Fruit fly (Drosophila melanogaster): ENCODE results near the gene Cyp28a5.
A peak's percentile ranks its signal among the peaks of the same experiment; 100 is the strongest.

Gene Cyp28a5

DNA sequence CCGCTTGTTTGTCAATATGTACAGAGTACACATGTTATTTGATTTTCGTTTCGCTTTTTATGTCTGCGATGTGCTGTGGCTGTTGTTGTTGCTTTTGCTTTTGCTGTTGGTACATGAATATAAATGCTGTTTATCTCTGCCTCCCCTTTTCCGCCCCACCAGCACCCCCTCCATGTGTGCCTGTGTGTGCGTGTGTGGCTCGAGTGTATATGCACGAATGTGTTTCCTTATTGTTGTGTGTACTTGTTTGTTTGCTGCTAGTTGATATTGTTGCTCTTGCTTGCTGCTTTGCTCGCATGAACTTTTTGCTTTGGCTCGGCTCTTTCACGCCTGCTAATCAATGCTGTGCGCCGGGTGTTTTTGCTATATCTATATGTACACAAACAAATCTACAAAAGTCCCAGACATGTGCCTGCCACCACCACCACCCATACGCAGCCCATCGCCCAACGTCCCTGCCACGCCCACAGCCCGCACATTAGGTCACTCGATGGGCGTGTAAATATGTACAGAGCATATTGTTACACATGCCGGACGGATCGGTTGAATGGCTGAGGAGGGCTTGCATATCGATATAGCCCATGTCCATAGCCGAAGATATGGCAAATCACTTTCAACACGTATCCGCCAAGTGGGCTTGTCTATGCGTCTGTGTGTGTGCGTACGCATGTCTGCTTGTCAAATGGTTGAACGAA, 47.1 kb downstream of the Cyp28a5 start (continued):
- peak; percentile 98 for TF ChIP-seq CG17186 (GFP tag; optimal IDR thresholded peaks at IDR 0.05)
- TF ChIP-seq CG15073 (GFP tag; optimal IDR thresholded peaks at IDR 0.05), result peak; percentile 91
- TF ChIP-seq Poxn (GFP tag; IDR thresholded peaks at IDR 0.05), result peak; percentile 85
- peak; percentile 87 for TF ChIP-seq E2f2 (GFP tag; IDR thresholded peaks at IDR 0.05)
- TF ChIP-seq CG10321 (GFP tag; IDR thresholded peaks at IDR 0.05), result peak; percentile 89
- no peak for TF ChIP-seq Dfd (GFP tag; optimal IDR thresholded peaks at IDR 0.05)
- peak; percentile 100 for TF ChIP-seq Sox100B (GFP tag; optimal IDR thresholded peaks at IDR 0.05)
- TF ChIP-seq CG12942 (GFP tag; optimal IDR thresholded peaks at IDR 0.05), result peak; percentile 100
- TF ChIP-seq CG1832 (GFP tag; optimal IDR thresholded peaks at IDR 0.05), result no peak
- TF ChIP-seq Dp (GFP tag; optimal IDR thresholded peaks at IDR 0.05), result peak; percentile 46
- TF ChIP-seq zf30C (GFP tag; optimal IDR thresholded peaks at IDR 0.05), result peak; percentile 71
- peak; percentile 99 for TF ChIP-seq CG31224 (GFP tag; IDR thresholded peaks at IDR 0.05)
- TF ChIP-seq CG10654 (GFP tag; optimal IDR thresholded peaks at IDR 0.05), result peak; percentile 100
- no peak; the same call in 1 of the 2 replicates for TF ChIP-seq Scr (GFP tag; IDR thresholded peaks at IDR 0.05; ENCODE audit: partially characterized antibody)
- peak; percentile 100 for TF ChIP-seq HLHmδ (GFP tag; optimal IDR thresholded peaks at IDR 0.05)
- peak; percentile 99 for TF ChIP-seq Antp (GFP tag; optimal IDR thresholded peaks at IDR 0.05)
- peak; percentile 100 for TF ChIP-seq eyg (GFP tag; optimal IDR thresholded peaks at IDR 0.05)
- peak; percentile 97 for TF ChIP-seq fd96Cb (tag; optimal IDR thresholded peaks at IDR 0.05)
- TF ChIP-seq bowl (GFP tag; IDR thresholded peaks at IDR 0.05), result peak; percentile 96
- TF ChIP-seq nom (GFP tag; optimal IDR thresholded peaks at IDR 0.05), result peak; percentile 81
- peak; percentile 84; the same call in 1 of the 2 replicates for TF ChIP-seq ham (GFP tag; IDR thresholded peaks at IDR 0.05)
- TF ChIP-seq nmo (GFP tag; optimal IDR thresholded peaks at IDR 0.05), result peak; percentile 90
- peak; percentile 92 for TF ChIP-seq Nf-YC (tag; optimal IDR thresholded peaks at IDR 0.05)
- peak; percentile 99 for TF ChIP-seq CG5953 (GFP tag; IDR thresholded peaks at IDR 0.05)
- peak; percentile 100 for TF ChIP-seq NC2α (GFP tag; optimal IDR thresholded peaks at IDR 0.05)
- peak; percentile 92 for TF ChIP-seq pfk (GFP tag; optimal IDR thresholded peaks at IDR 0.05)
- peak; percentile 89 for TF ChIP-seq sisA (GFP tag; IDR thresholded peaks at IDR 0.05)
- TF ChIP-seq CG10543 (GFP tag; optimal IDR thresholded peaks at IDR 0.05), result peak; percentile 100
- TF ChIP-seq schlank (tag; optimal IDR thresholded peaks at IDR 0.05), result peak; percentile 100
- TF ChIP-seq gsb (GFP tag; IDR thresholded peaks at IDR 0.05), result peak; percentile 98
- peak; percentile 99 for TF ChIP-seq Dbx (GFP tag; IDR thresholded peaks at IDR 0.05)
- TF ChIP-seq toy (GFP tag; IDR thresholded peaks at IDR 0.05), result peak; percentile 97
- peak; percentile 97 for TF ChIP-seq peb (GFP tag; IDR thresholded peaks at IDR 0.05)
- peak; percentile 91 for TF ChIP-seq Nf-YB (GFP tag; optimal IDR thresholded peaks at IDR 0.05)
- peak; percentile 98 for TF ChIP-seq CG4424 (GFP tag; optimal IDR thresholded peaks at IDR 0.05)
- TF ChIP-seq CG2889 (GFP tag; IDR thresholded peaks at IDR 0.05), result peak; percentile 95
- TF ChIP-seq disco-r (GFP tag; optimal IDR thresholded peaks at IDR 0.05), result peak; percentile 99
- TF ChIP-seq CG1024 (GFP tag; IDR thresholded peaks at IDR 0.05), result peak; percentile 98
- TF ChIP-seq Usf (GFP tag; optimal IDR thresholded peaks at IDR 0.05), result peak; percentile 97
- TF ChIP-seq CG6791 (GFP tag; IDR thresholded peaks at IDR 0.05; ENCODE audit: partially characterized antibody), result no peak
- TF ChIP-seq Tbp (GFP tag; optimal IDR thresholded peaks at IDR 0.05), result no peak
- TF ChIP-seq CG6765 (GFP tag; optimal IDR thresholded peaks at IDR 0.05), result peak; percentile 99
- TF ChIP-seq CG12104 (GFP tag; optimal IDR thresholded peaks at IDR 0.05), result peak; percentile 100
- peak; percentile 92 for TF ChIP-seq CG14667 (GFP tag; IDR thresholded peaks at IDR 0.05)
- TF ChIP-seq run (tag; optimal IDR thresholded peaks at IDR 0.05), result peak; percentile 98
- peak; percentile 99 for TF ChIP-seq CG7271 (tag; optimal IDR thresholded peaks at IDR 0.05)
- peak; percentile 99 for TF ChIP-seq sob (GFP tag; IDR thresholded peaks at IDR 0.05)
- peak; percentile 96 for TF ChIP-seq CG3847 (GFP tag; IDR thresholded peaks at IDR 0.05)
- peak; percentile 99 for TF ChIP-seq bcd (GFP tag; optimal IDR thresholded peaks at IDR 0.05)
- peak; percentile 98 for TF ChIP-seq CG18476 (GFP tag; optimal IDR thresholded peaks at IDR 0.05)
